Worm (Caenorhabditis elegans) whole organism, dauer: ENCODE data around the gene Y55F3BL.4.
"Not testable (repeated sequence)": the region's sequence is repeated elsewhere in the genome, so short reads cannot be mapped to it uniquely, and the experiment has no call there.

Experiments used
- unc-62 ChIP-seq: sonication (generic microtip); optimal IDR thresholded peaks from 2 replicates; lab custom pipeline; 2017; ENCODE audit warnings: missing biosample characterization, missing genetic modification reagents, missing genetic modification characterization

Gene Y55F3BL.4

ce11 chrIV:804802-805201, at the start of gene Y55F3BL.4:
TSS of gene Y55F3BL.4 (plus strand) at chrIV:805102.
- no peak for TF ChIP-seq unc-62 (GFP tag; lab: Kevin White, UChicago)

- no peak for TF ChIP-seq unc-62 (GFP tag; lab: Kevin White, UChicago)
Measured at ce11 chrIV:756421-756820, 48.5 kb upstream of the Y55F3BL.4 start, which contains the start of gene srt-23. TSS of gene srt-23 (plus strand) at chrIV:756721.

- no peak for TF ChIP-seq unc-62 (GFP tag; lab: Kevin White, UChicago)
Measured at ce11 chrIV:756956-757355, 47.9 kb upstream of the Y55F3BL.4 start.

- TF ChIP-seq unc-62 (GFP tag; lab: Kevin White, UChicago): no peak
Measured at ce11 chrIV:757548-757947, 47.4 kb upstream of the Y55F3BL.4 start.

- no peak for TF ChIP-seq unc-62 (GFP tag; lab: Kevin White, UChicago)
Measured at ce11 chrIV:760267-760666, 44.6 kb upstream of the Y55F3BL.4 start, which contains the start of gene gst-40. TSS of gene gst-40 (plus strand) at chrIV:760502.

ce11 chrIV:762016-762459, 42.9 kb upstream of the Y55F3BL.4 start:
- no peak for TF ChIP-seq unc-62 (GFP tag; lab: Kevin White, UChicago)

- no peak for TF ChIP-seq unc-62 (GFP tag; lab: Kevin White, UChicago)
Measured at ce11 chrIV:762486-763376, 42.2 kb upstream of the Y55F3BL.4 start.

- TF ChIP-seq unc-62 (GFP tag; lab: Kevin White, UChicago): no peak
Measured at ce11 chrIV:763377-764063, 41.4 kb upstream of the Y55F3BL.4 start, which contains the start of gene col-103. TSS of gene col-103 (minus strand) at chrIV:763678.

ce11 chrIV:768312-768711, 36.6 kb upstream of the Y55F3BL.4 start, which contains the start of gene F56B3.2:
TSS of gene F56B3.2 (minus strand) at chrIV:768584.
- no peak for TF ChIP-seq unc-62 (GFP tag; lab: Kevin White, UChicago)

ce11 chrIV:771061-771460, 33.8 kb upstream of the Y55F3BL.4 start, which contains the start of gene F56B3.9:
TSS of gene F56B3.9 (plus strand) at chrIV:771361.
- TF ChIP-seq unc-62 (GFP tag; lab: Kevin White, UChicago): not testable (repeated sequence)

- TF ChIP-seq unc-62 (GFP tag; lab: Kevin White, UChicago): no peak
Measured at ce11 chrIV:772931-773330, 32.0 kb upstream of the Y55F3BL.4 start, which contains the start of gene mrpl-2. TSS of gene mrpl-2 (plus strand) at chrIV:773237.

ce11 chrIV:773580-773979, 31.3 kb upstream of the Y55F3BL.4 start:
- no peak for TF ChIP-seq unc-62 (GFP tag; lab: Kevin White, UChicago)

- TF ChIP-seq unc-62 (GFP tag; lab: Kevin White, UChicago): no peak
Measured at ce11 chrIV:778484-778883, 26.4 kb upstream of the Y55F3BL.4 start, which contains the start of gene ugt-52. TSS of gene ugt-52 (plus strand) at chrIV:778784.

- TF ChIP-seq unc-62 (GFP tag; lab: Kevin White, UChicago): no peak
Measured at ce11 chrIV:782393-782792, 22.5 kb upstream of the Y55F3BL.4 start.

- TF ChIP-seq unc-62 (GFP tag; lab: Kevin White, UChicago): no peak
Measured at ce11 chrIV:787755-788154, 17.1 kb upstream of the Y55F3BL.4 start, which contains the start of gene F56B3.6. TSS of gene F56B3.6 (plus strand) at chrIV:788055.

ce11 chrIV:794275-794674, 10.6 kb upstream of the Y55F3BL.4 start, which contains the start of gene F56B3.4:
TSS of gene F56B3.4 (minus strand) at chrIV:794275.
- no peak for TF ChIP-seq unc-62 (GFP tag; lab: Kevin White, UChicago)
